Worm (Caenorhabditis elegans) whole organism, L2 larva: ENCODE results near the gene rmd-3.

Source experiments
- C34F6.9 ChIP-seq: fragments of 150-350 bp; optimal IDR thresholded peaks from 2 replicates; lab custom pipeline; 2014; ENCODE audit warnings: missing biosample characterization, missing genetic modification characterization
- F13H6.1 ChIP-seq: sonication (generic microtip); optimal IDR thresholded peaks from 2 replicates; lab custom pipeline; 2016; ENCODE audit warnings: missing genetic modification characterization, missing compliant biosample characterization
- blmp-1 ChIP-seq: sonication (generic microtip); optimal IDR thresholded peaks from 2 replicates; lab custom pipeline; 2017; ENCODE audit warnings: missing genetic modification characterization, mild to moderate bottlenecking, missing compliant biosample characterization, antibody characterized with exemption, moderate library complexity; ENCODE audit not compliant: insufficient read depth
- ceh-82 ChIP-seq: fragments of 150-350 bp; optimal IDR thresholded peaks from 2 replicates; lab custom pipeline; 2014; ENCODE audit warnings: missing biosample characterization, missing genetic modification characterization
- lsy-2 ChIP-seq, 2 experiments: fragments of 150-350 bp in 1 of 2; sonication (generic microtip) in 1 of 2; optimal IDR thresholded peaks; 2 replicates each; lab custom pipeline; 2014 to 2017; ENCODE audit warnings: missing biosample characterization in 2 of 2, missing genetic modification characterization in 2 of 2
- mdl-1 ChIP-seq, 2 experiments: fragments of 150-350 bp in 1 of 2; sonication (generic microtip) in 1 of 2; optimal IDR thresholded peaks; 2 replicates each; lab custom pipeline; 2017; ENCODE audit warnings: missing biosample characterization in 2 of 2, missing genetic modification characterization in 2 of 2
- nhr-11 ChIP-seq: fragments of 150-350 bp; optimal IDR thresholded peaks from 2 replicates; lab custom pipeline; 2014; ENCODE audit warnings: missing biosample characterization, missing genetic modification characterization
- sma-9 ChIP-seq, 2 experiments: fragments of 150-350 bp in 1 of 2; sonication (generic microtip) in 1 of 2; optimal IDR thresholded peaks; 2 replicates each; lab custom pipeline; 2014 to 2016; ENCODE audit warnings: missing genetic modification characterization in 2 of 2, mild to moderate bottlenecking in 1 of 2, missing biosample characterization in 1 of 2, missing compliant biosample characterization in 1 of 2, missing genetic modification reagents in 1 of 2, moderate library complexity in 1 of 2
- unc-62 ChIP-seq: fragments of 150-350 bp; optimal IDR thresholded peaks from 2 replicates; lab custom pipeline; 2014; ENCODE audit warnings: missing biosample characterization, missing genetic modification reagents, missing genetic modification characterization
- zag-1 ChIP-seq: fragments of 150-350 bp; optimal IDR thresholded peaks from 2 replicates; lab custom pipeline; 2014; ENCODE audit warnings: missing biosample characterization, missing genetic modification characterization
- ztf-11 ChIP-seq: sonication (generic microtip); optimal IDR thresholded peaks from 2 replicates; lab custom pipeline; 2017; ENCODE audit warnings: missing biosample characterization, missing genetic modification characterization

- TF ChIP-seq C34F6.9 (tag; lab: Kevin White, UChicago) (no peak), mdl-1 (tag; optimal IDR thresholded peaks at IDR 0.05; lab: Kevin White, UChicago) (no peak), blmp-1 (tag; lab: Kevin White, UChicago) (no peak), F13H6.1 (tag; lab: Kevin White, UChicago) (no peak), unc-62 (GFP tag; lab: Kevin White, UChicago) (no peak), nhr-11 (no peak), zag-1 (no peak), lsy-2 (tag; optimal IDR thresholded peaks at IDR 0.05; lab: Kevin White, UChicago) (no peak), ceh-82 (tag; lab: Kevin White, UChicago) (no peak), sma-9 (GFP tag; optimal IDR thresholded peaks at IDR 0.05; lab: Kevin White, UChicago) (peak; percentile 6), sma-9 (tag; optimal IDR thresholded peaks at IDR 0.05; lab: Kevin White, UChicago) (no peak), ztf-11 (no peak)
Observed at ce11 chrII:11333846-11334638, 5.4 kb downstream of the rmd-3 start.
